Fruit fly (Drosophila melanogaster) whole organism, embryonic: ENCODE data around the gene CG14270.
A peak's percentile ranks its signal among the peaks of the same experiment; 100 is the strongest.

ENCODE experiments used
- Ada2b ChIP-seq: fragments of 200-800 bp; sonication (Bioruptor generic); IDR thresholded peaks from 2 replicates; pipeline ENCODE4 v1.3.6; 2022; ENCODE audit warnings: missing biosample characterization, missing genetic modification characterization
- Awh ChIP-seq: fragments of 200-800 bp; sonication (Bioruptor generic); IDR thresholded peaks from 2 replicates; pipeline ENCODE4, ENCODE4 v1.3.6; 2022; ENCODE audit warnings: missing biosample characterization, missing genetic modification characterization
- B-H2 ChIP-seq: fragments of 200-800 bp; sonication (Bioruptor generic); optimal IDR thresholded peaks from 2 replicates; lab custom pipeline; 2018; ENCODE audit warnings: missing biosample characterization, mild to moderate bottlenecking, missing genetic modification characterization
- CG11560 ChIP-seq: fragments of 200-800 bp; sonication (Bioruptor generic); IDR thresholded peaks from 3 replicates; pipeline ENCODE4 v1.3.6; 2022; ENCODE audit warnings: missing biosample characterization, missing genetic modification characterization
- CG15514 ChIP-seq: fragments of 200-800 bp; sonication (Bioruptor generic); optimal IDR thresholded peaks from 3 replicates; lab custom pipeline; 2017; ENCODE audit warnings: missing biosample characterization, missing genetic modification characterization, mild to moderate bottlenecking, moderate library complexity, missing genetic modification reagents
- CG15601 ChIP-seq: fragments of 200-800 bp; sonication (Bioruptor generic); optimal IDR thresholded peaks from 3 replicates; lab custom pipeline; 2019; ENCODE audit warnings: missing biosample characterization, mild to moderate bottlenecking, missing genetic modification characterization, moderate library complexity
- CG1602 ChIP-seq: fragments of 200-800 bp; sonication (Bioruptor generic); optimal IDR thresholded peaks from 3 replicates; lab custom pipeline; 2016; ENCODE audit warnings: missing biosample characterization, missing genetic modification characterization
- CG3065 ChIP-seq: fragments of 200-800 bp; sonication (Bioruptor generic); optimal IDR thresholded peaks from 2 replicates; lab custom pipeline; 2016; ENCODE audit warnings: missing biosample characterization, missing genetic modification characterization
- CG33557 ChIP-seq: fragments of 200-800 bp; sonication (Bioruptor generic); optimal IDR thresholded peaks from 2 replicates; lab custom pipeline; 2019; ENCODE audit warnings: missing biosample characterization, mild to moderate bottlenecking, missing genetic modification characterization, moderate library complexity
- CG3726 ChIP-seq: fragments of 200-800 bp; sonication (Bioruptor generic); IDR thresholded peaks from 3 replicates; pipeline ENCODE4, ENCODE4 v1.3.6; 2022; ENCODE audit warnings: missing biosample characterization, missing genetic modification characterization
- CG3838 ChIP-seq: fragments of 200-800 bp; sonication (Bioruptor generic); optimal IDR thresholded peaks from 3 replicates; lab custom pipeline; 2016; ENCODE audit warnings: missing biosample characterization, missing genetic modification characterization
- CG3847 ChIP-seq: fragments of 200-800 bp; sonication (Bioruptor generic); IDR thresholded peaks from 2 replicates; pipeline ENCODE4 v1.3.6; 2022; ENCODE audit warnings: missing biosample characterization, missing genetic modification characterization
- CG43689 ChIP-seq: fragments of 200-800 bp; sonication (Bioruptor generic); IDR thresholded peaks from 2 replicates; pipeline ENCODE4 v1.3.6; 2022; ENCODE audit warnings: missing biosample characterization, missing genetic modification characterization
- CG4730 ChIP-seq: fragments of 200-800 bp; sonication (Bioruptor generic); IDR thresholded peaks from 2 replicates; pipeline ENCODE4 v1.3.6; 2022; ENCODE audit warnings: missing biosample characterization, missing genetic modification characterization
- CG6272 ChIP-seq: fragments of 200-800 bp; sonication (Bioruptor generic); IDR thresholded peaks from 2 replicates; pipeline ENCODE4 v1.3.6; 2022; ENCODE audit warnings: missing biosample characterization, missing genetic modification characterization
- CG6689 ChIP-seq: fragments of 200-800 bp; sonication (Bioruptor generic); IDR thresholded peaks from 2 replicates; pipeline ENCODE4 v1.3.6; 2022; ENCODE audit warnings: missing biosample characterization, missing genetic modification characterization
- CG6791 ChIP-seq: fragments of 200-800 bp; sonication (Bioruptor generic); IDR thresholded peaks from 3 replicates; pipeline ENCODE4 v1.3.6; 2022; ENCODE audit warnings: missing biosample characterization, missing genetic modification characterization; ENCODE audit not compliant: partially characterized antibody
- CoRest ChIP-seq: fragments of 200-800 bp; sonication (Bioruptor generic); optimal IDR thresholded peaks from 3 replicates; lab custom pipeline; 2018; ENCODE audit warnings: missing biosample characterization, mild to moderate bottlenecking, missing genetic modification characterization, moderate library complexity
- Elba2 ChIP-seq: fragments of 200-800 bp; sonication (Bioruptor generic); optimal IDR thresholded peaks from 3 replicates; lab custom pipeline; 2016; ENCODE audit warnings: missing biosample characterization, missing genetic modification characterization
- Ets97D ChIP-seq: fragments of 200-800 bp; sonication (Bioruptor generic); optimal IDR thresholded peaks from 3 replicates; lab custom pipeline; 2016; ENCODE audit warnings: missing biosample characterization, missing genetic modification characterization
- GATAe ChIP-seq: fragments of 200-800 bp; sonication (Bioruptor generic); conservative IDR thresholded peaks from 2 replicates; pipeline ENCODE4 v1.3.6; 2022; ENCODE audit warnings: missing biosample characterization, missing genetic modification characterization
- Gug ChIP-seq: fragments of 200-800 bp; sonication (Bioruptor generic); IDR thresholded peaks from 4 replicates; pipeline ENCODE4 v1.3.6; 2022; ENCODE audit warnings: missing biosample characterization, missing genetic modification characterization
- H15 ChIP-seq: fragments of 200-800 bp; sonication (Bioruptor generic); IDR thresholded peaks from 3 replicates; pipeline ENCODE4 v1.3.6; 2022; ENCODE audit warnings: missing biosample characterization, missing genetic modification characterization
- Hand ChIP-seq: fragments of 200-800 bp; sonication (Bioruptor generic); optimal IDR thresholded peaks from 2 replicates; lab custom pipeline; 2017; ENCODE audit warnings: mild to moderate bottlenecking, missing biosample characterization, missing genetic modification reagents, missing genetic modification characterization
- Hr78 ChIP-seq, 2 experiments: fragments of 200-800 bp in 1 of 2; fragments of >200 bp in 1 of 2; sonication (Bioruptor generic) in 1 of 2; optimal IDR thresholded peaks; 2 replicates each; lab custom pipeline; 2017 to 2019; ENCODE audit warnings: missing biosample characterization in 2 of 2, missing genetic modification characterization in 2 of 2, mild to moderate bottlenecking in 1 of 2, moderate library complexity in 1 of 2
- Hsf ChIP-seq: fragments of 200-800 bp; sonication (Bioruptor generic); optimal IDR thresholded peaks from 3 replicates; lab custom pipeline; 2016; ENCODE audit warnings: missing biosample characterization, missing genetic modification characterization
- Max ChIP-seq: fragments of 200-800 bp; sonication (Bioruptor generic); optimal IDR thresholded peaks from 2 replicates; lab custom pipeline; 2016; ENCODE audit warnings: missing biosample characterization, mild to moderate bottlenecking, missing genetic modification characterization
- Meics ChIP-seq: fragments of 200-800 bp; sonication (Bioruptor generic); optimal IDR thresholded peaks from 2 replicates; lab custom pipeline; 2017; ENCODE audit warnings: missing biosample characterization, mild to moderate bottlenecking, missing genetic modification characterization
- NC2α ChIP-seq: fragments of 200-800 bp; sonication (Bioruptor generic); optimal IDR thresholded peaks from 2 replicates; lab custom pipeline; 2016; ENCODE audit warnings: missing biosample characterization, missing genetic modification characterization
- Neu2 ChIP-seq: fragments of 200-800 bp; sonication (Bioruptor generic); optimal IDR thresholded peaks from 3 replicates; lab custom pipeline; 2016; ENCODE audit warnings: missing biosample characterization, missing genetic modification characterization, borderline replicate concordance
- Nf-YB ChIP-seq: fragments of 200-800 bp; sonication (Bioruptor generic); optimal IDR thresholded peaks from 3 replicates; lab custom pipeline; 2019; ENCODE audit warnings: missing biosample characterization, mild to moderate bottlenecking, missing genetic modification characterization, moderate library complexity
- Poxn ChIP-seq: fragments of 200-800 bp; sonication (Bioruptor generic); IDR thresholded peaks from 2 replicates; pipeline ENCODE4 v1.3.6; 2022; ENCODE audit warnings: missing biosample characterization, missing genetic modification characterization
- Rx ChIP-seq: fragments of 200-800 bp; sonication (Bioruptor generic); IDR thresholded peaks from 2 replicates; pipeline ENCODE4 v1.3.6; 2022; ENCODE audit warnings: missing biosample characterization, missing genetic modification characterization
- Vsx1 ChIP-seq: fragments of 200-800 bp; sonication (Bioruptor generic); optimal IDR thresholded peaks from 2 replicates; lab custom pipeline; 2017; ENCODE audit warnings: missing biosample characterization, mild to moderate bottlenecking, missing genetic modification characterization, missing genetic modification reagents
- bbx ChIP-seq: fragments of 200-800 bp; sonication (Bioruptor generic); IDR thresholded peaks from 2 replicates; pipeline ENCODE4 v1.3.6; 2022; ENCODE audit warnings: missing biosample characterization, missing genetic modification characterization; ENCODE audit not compliant: partially characterized antibody
- dati ChIP-seq: fragments of 200-800 bp; sonication (Bioruptor generic); IDR thresholded peaks from 2 replicates; pipeline ENCODE4 v1.3.6; 2022; ENCODE audit warnings: missing biosample characterization, missing genetic modification characterization
- ewg ChIP-seq: fragments of 200-800 bp; sonication (Bioruptor generic); optimal IDR thresholded peaks from 3 replicates; lab custom pipeline; 2017; ENCODE audit warnings: mild to moderate bottlenecking, missing biosample characterization, missing genetic modification reagents, missing genetic modification characterization
- fu2 ChIP-seq: fragments of 200-800 bp; sonication (Bioruptor generic); optimal IDR thresholded peaks from 2 replicates; lab custom pipeline; 2016; ENCODE audit warnings: missing biosample characterization, missing genetic modification characterization
- gce ChIP-seq: fragments of 200-800 bp; sonication (Bioruptor generic); IDR thresholded peaks from 3 replicates; pipeline ENCODE4 v1.3.6; 2022; ENCODE audit warnings: missing biosample characterization, missing genetic modification characterization
- gcm ChIP-seq: fragments of 200-800 bp; sonication (Bioruptor generic); optimal IDR thresholded peaks from 2 replicates; lab custom pipeline; 2019; ENCODE audit warnings: missing biosample characterization, mild to moderate bottlenecking, missing genetic modification characterization, moderate library complexity
- grn ChIP-seq: fragments of 200-800 bp; sonication (Bioruptor generic); optimal IDR thresholded peaks from 3 replicates; lab custom pipeline; 2017; ENCODE audit warnings: missing biosample characterization, missing genetic modification characterization
- gt ChIP-seq: fragments of 200-800 bp; sonication (Bioruptor generic); IDR thresholded peaks from 2 replicates; pipeline ENCODE4 v1.3.6; 2022; ENCODE audit warnings: missing biosample characterization, missing genetic modification characterization
- jigr1 ChIP-seq: fragments of 200-800 bp; sonication (Bioruptor generic); IDR thresholded peaks from 3 replicates; pipeline ENCODE4 v1.3.6; 2022; ENCODE audit warnings: missing biosample characterization, missing genetic modification characterization
- klu ChIP-seq: fragments of 200-800 bp; sonication (Bioruptor generic); IDR thresholded peaks from 2 replicates; pipeline ENCODE4 v1.3.6; 2022; ENCODE audit warnings: missing biosample characterization, missing genetic modification characterization
- onecut ChIP-seq: fragments of 200-800 bp; sonication (Bioruptor generic); IDR thresholded peaks from 2 replicates; pipeline ENCODE4 v1.3.6; 2022; ENCODE audit warnings: missing biosample characterization, missing genetic modification characterization
- repo ChIP-seq: fragments of 200-800 bp; sonication (Bioruptor generic); optimal IDR thresholded peaks from 2 replicates; lab custom pipeline; 2016; ENCODE audit warnings: missing biosample characterization, missing genetic modification characterization
- ro ChIP-seq: fragments of 200-800 bp; sonication (Bioruptor generic); IDR thresholded peaks from 2 replicates; pipeline ENCODE4 v1.3.6; 2022; ENCODE audit warnings: missing biosample characterization, missing genetic modification characterization
- slbo ChIP-seq: fragments of 200-800 bp; sonication (Bioruptor generic); IDR thresholded peaks from 2 replicates; pipeline ENCODE4 v1.3.6; 2022; ENCODE audit warnings: missing biosample characterization, missing genetic modification characterization
- tll ChIP-seq, 2 experiments: fragments of 200-800 bp in 1 of 2; fragments of >200 bp in 1 of 2; sonication (Bioruptor generic) in 1 of 2; optimal IDR thresholded peaks; 2 replicates each; lab custom pipeline; 2017 to 2019; ENCODE audit warnings: missing biosample characterization in 2 of 2, missing genetic modification characterization in 2 of 2, mild to moderate bottlenecking in 1 of 2, moderate library complexity in 1 of 2
- usp ChIP-seq: fragments of >200 bp; optimal IDR thresholded peaks from 2 replicates; lab custom pipeline; 2017; ENCODE audit warnings: missing biosample characterization, missing genetic modification characterization
- wdn ChIP-seq: fragments of 200-800 bp; sonication (Bioruptor generic); IDR thresholded peaks from 2 replicates; pipeline ENCODE4 v1.3.6; 2022; ENCODE audit warnings: missing biosample characterization, missing genetic modification characterization
- zen2 ChIP-seq: fragments of 200-800 bp; sonication (Bioruptor generic); IDR thresholded peaks from 3 replicates; pipeline ENCODE4 v1.3.6; 2022; ENCODE audit warnings: missing biosample characterization, missing genetic modification characterization; ENCODE audit not compliant: partially characterized antibody

The CG14270 gene

dm6 chrX:3476009-3476408 is 9.2 kb downstream of the CG14270 start (continued):
- TF ChIP-seq Neu2 (GFP tag; lab: Kevin White, UChicago) (no peak), CG4730 (GFP tag; lab: Robert Waterston, UW) (no peak), klu (GFP tag; lab: Robert Waterston, UW) (0 out of 2 replicates have a peak, but pooled peaks have one; percentile 9), gt (GFP tag; lab: Robert Waterston, UW) (0 out of 2 replicates have a peak, but pooled peaks have one; percentile 20), bbx (GFP tag; lab: Robert Waterston, UW) (no peak), ro (GFP tag; lab: Robert Waterston, UW) (no peak), CG3726 (GFP tag; lab: Robert Waterston, UW) (0 out of 3 replicates have a peak, but pooled peaks have one; percentile 7), ewg (peak; percentile 36), tll (GFP tag; optimal IDR thresholded peaks at IDR 0.05; lab: Kevin White, UChicago) (no peak), Hr78 (GFP tag; optimal IDR thresholded peaks at IDR 0.05; lab: Kevin White, UChicago) (no peak), GATAe (GFP tag; lab: Robert Waterston, UW) (no peak), slbo (GFP tag; lab: Robert Waterston, UW) (no peak), Rx (GFP tag; lab: Robert Waterston, UW) (no peak), CG1602 (GFP tag; lab: Kevin White, UChicago) (peak; percentile 16), Meics (GFP tag; lab: Kevin White, UChicago) (no peak), Awh (GFP tag; lab: Robert Waterston, UW) (no peak), Hand (GFP tag; lab: Kevin White, UChicago) (no peak), Poxn (GFP tag; lab: Robert Waterston, UW) (no peak), Hsf (GFP tag; lab: Kevin White, UChicago) (peak; percentile 21), usp (GFP tag; lab: Kevin White, UChicago) (no peak), dati (GFP tag; lab: Robert Waterston, UW) (no peak), gcm (no peak), jigr1 (GFP tag; lab: Robert Waterston, UW) (no peak), wdn (no peak), CG15601 (no peak), gce (GFP tag; lab: Robert Waterston, UW) (no peak), Vsx1 (GFP tag; lab: Kevin White, UChicago) (peak; percentile 5), CG3838 (no peak), fu2 (GFP tag; lab: Kevin White, UChicago) (no peak), repo (GFP tag; lab: Kevin White, UChicago) (no peak), CG11560 (tag; lab: Robert Waterston, UW) (no peak), Ada2b (GFP tag; lab: Robert Waterston, UW) (peak; percentile 47), Ets97D (GFP tag; lab: Kevin White, UChicago) (peak; percentile 8), NC2α (GFP tag; lab: Kevin White, UChicago) (no peak), Max (GFP tag; lab: Kevin White, UChicago) (peak; percentile 3), B-H2 (GFP tag; lab: Kevin White, UChicago) (no peak), CG15514 (no peak), H15 (GFP tag; lab: Robert Waterston, UW) (no peak), onecut (GFP tag; lab: Robert Waterston, UW) (no peak), CoRest (tag; lab: Kevin White, UChicago) (no peak), zen2 (GFP tag; lab: Robert Waterston, UW) (no peak), CG33557 (GFP tag; lab: Kevin White, UChicago) (no peak), CG43689 (GFP tag; lab: Robert Waterston, UW) (no peak), Elba2 (GFP tag; lab: Kevin White, UChicago) (no peak), CG3065 (GFP tag; lab: Kevin White, UChicago) (no peak), grn (GFP tag; lab: Kevin White, UChicago) (no peak), CG6791 (GFP tag; lab: Robert Waterston, UW) (no peak), Gug (GFP tag; lab: Robert Waterston, UW) (no peak; the same call in 3 of the 4 replicates), CG3847 (GFP tag; lab: Robert Waterston, UW) (no peak), CG6689 (peak; percentile 53; the same call in 1 of the 2 replicates), Nf-YB (GFP tag; lab: Kevin White, UChicago) (no peak), CG6272 (GFP tag; lab: Robert Waterston, UW) (no peak)
